Worm (Caenorhabditis elegans) whole organism, midembryonic: ENCODE results near the gene ZK1307.3.

Experiments used
- T22C8.4 ChIP-seq: fragments of 200-800 bp; sonication (Bioruptor generic); IDR thresholded peaks from 2 replicates; pipeline ENCODE4 v1.3.6; 2022; ENCODE audit warnings: missing genetic modification characterization, missing compliant biosample characterization
- cog-1 ChIP-seq: sonication (generic microtip); optimal IDR thresholded peaks from 2 replicates; lab custom pipeline; 2016; ENCODE audit warnings: missing genetic modification characterization, missing compliant biosample characterization
- flt-1 ChIP-seq: fragments of 200-800 bp; sonication (Bioruptor generic); IDR thresholded peaks from 2 replicates; pipeline ENCODE4 v1.3.6; 2022; ENCODE audit warnings: missing genetic modification characterization, missing compliant biosample characterization
- klf-2 ChIP-seq: fragments of 200-800 bp; sonication (Bioruptor generic); conservative IDR thresholded peaks from 2 replicates; pipeline ENCODE4 v1.3.6; 2022; ENCODE audit warnings: missing genetic modification reagents, missing genetic modification characterization, missing compliant biosample characterization
- ref-1 ChIP-seq: fragments of 200-800 bp; sonication (Bioruptor generic); conservative IDR thresholded peaks from 2 replicates; pipeline ENCODE4 v1.3.6; 2022; ENCODE audit warnings: missing genetic modification reagents, missing genetic modification characterization, missing compliant biosample characterization
- tab-1 ChIP-seq: fragments of 200-800 bp; sonication (Bioruptor generic); IDR thresholded peaks from 2 replicates; pipeline ENCODE4 v1.3.6; 2022; ENCODE audit warnings: missing genetic modification characterization, missing compliant biosample characterization
- ztf-23 ChIP-seq: fragments of 200-800 bp; sonication (Bioruptor generic); IDR thresholded peaks from 2 replicates; pipeline ENCODE4 v1.3.6; 2022; ENCODE audit warnings: missing genetic modification reagents, missing genetic modification characterization, missing compliant biosample characterization
- ztf-29 ChIP-seq: fragments of 200-800 bp; sonication (Bioruptor generic); IDR thresholded peaks from 2 replicates; pipeline ENCODE4 v1.3.6; 2022; ENCODE audit warnings: missing genetic modification reagents, missing genetic modification characterization, missing compliant biosample characterization

- no peak for TF ChIP-seq klf-2
- TF ChIP-seq T22C8.4: no peak
- TF ChIP-seq tab-1: no peak
- TF ChIP-seq ztf-23: no peak
- no peak for TF ChIP-seq ref-1 (GFP tag; lab: Robert Waterston, UW)
- TF ChIP-seq flt-1 (GFP tag; lab: Robert Waterston, UW): no peak
- no peak for TF ChIP-seq ztf-29 (GFP tag; lab: Robert Waterston, UW)
- TF ChIP-seq cog-1 (tag; lab: Kevin White, UChicago): no peak
Measured at ce11 chrII:9617902-9618245, 34.9 kb downstream of the ZK1307.3 start.
